Worm (Caenorhabditis elegans) whole organism, young adult: Measurements from ENCODE around the gene F07H5.10.

Experiments used
- B0336.3 ChIP-seq: fragments of 200-800 bp; sonication (Bioruptor generic); IDR thresholded peaks from 2 replicates; pipeline ENCODE4 v1.3.6; 2022; ENCODE audit warnings: missing genetic modification characterization, missing compliant biosample characterization
- F23B12.7 ChIP-seq: sonication (generic microtip); optimal IDR thresholded peaks from 2 replicates; lab custom pipeline; 2017; ENCODE audit warnings: missing genetic modification characterization, mild to moderate bottlenecking, missing compliant biosample characterization, antibody characterized with exemption, moderate library complexity; ENCODE audit not compliant: insufficient read depth
- F52B5.7 ChIP-seq: sonication (generic microtip); optimal IDR thresholded peaks from 2 replicates; lab custom pipeline; 2016; ENCODE audit warnings: mild to moderate bottlenecking, missing genetic modification characterization, missing compliant biosample characterization
- K11D2.4 ChIP-seq: fragments of 200-800 bp; sonication (Bioruptor generic); IDR thresholded peaks from 2 replicates; pipeline ENCODE4 v1.3.6; 2022; ENCODE audit warnings: missing genetic modification reagents, missing genetic modification characterization, missing compliant biosample characterization
- K12H6.12 ChIP-seq: fragments of 200-800 bp; sonication (Bioruptor generic); optimal IDR thresholded peaks from 2 replicates; lab custom pipeline; 2018; ENCODE audit warnings: mild to moderate bottlenecking, missing genetic modification characterization, missing compliant biosample characterization
- T07F8.4 ChIP-seq: sonication (generic microtip); optimal IDR thresholded peaks from 2 replicates; lab custom pipeline; 2016; ENCODE audit warnings: mild to moderate bottlenecking, missing genetic modification characterization, moderate library complexity, missing compliant biosample characterization
- T26A5.8 ChIP-seq: sonication (generic microtip); optimal IDR thresholded peaks from 2 replicates; lab custom pipeline; 2016; ENCODE audit warnings: missing genetic modification characterization, missing compliant biosample characterization
- Y56A3A.18 ChIP-seq: fragments of 200-800 bp; sonication (Bioruptor generic); IDR thresholded peaks from 2 replicates; pipeline ENCODE4 v1.3.6; 2022; ENCODE audit warnings: missing genetic modification reagents, missing genetic modification characterization, missing compliant biosample characterization
- akir-1 ChIP-seq: fragments of 200-800 bp; sonication (Bioruptor generic); optimal IDR thresholded peaks from 2 replicates; lab custom pipeline; 2018; ENCODE audit warnings: mild to moderate bottlenecking, missing genetic modification characterization, moderate library complexity, missing compliant biosample characterization
- aptf-2 ChIP-seq: fragments of 200-800 bp; sonication (Bioruptor generic); conservative IDR thresholded peaks from 2 replicates; pipeline ENCODE4 v1.3.6; 2022; ENCODE audit warnings: missing genetic modification reagents, missing genetic modification characterization, missing compliant biosample characterization
- ccch-3 ChIP-seq: fragments of 200-800 bp; sonication (Bioruptor generic); optimal IDR thresholded peaks from 2 replicates; lab custom pipeline; 2018; ENCODE audit warnings: mild to moderate bottlenecking, missing genetic modification characterization, missing compliant biosample characterization
- ceh-100 ChIP-seq: fragments of 200-800 bp; sonication (Bioruptor generic); IDR thresholded peaks from 2 replicates; pipeline ENCODE4 v1.3.6; 2022; ENCODE audit warnings: missing genetic modification reagents, missing genetic modification characterization, missing compliant biosample characterization
- ceh-27 ChIP-seq: fragments of 200-800 bp; sonication (Bioruptor generic); optimal IDR thresholded peaks from 2 replicates; lab custom pipeline; 2018; ENCODE audit warnings: mild to moderate bottlenecking, missing genetic modification characterization, moderate library complexity, missing compliant biosample characterization
- ceh-91 ChIP-seq: fragments of 200-800 bp; sonication (Bioruptor generic); IDR thresholded peaks from 2 replicates; pipeline ENCODE4 v1.3.6; 2022; ENCODE audit warnings: missing genetic modification reagents, missing genetic modification characterization, missing compliant biosample characterization
- chd-7 ChIP-seq: sonication (generic microtip); optimal IDR thresholded peaks from 2 replicates; lab custom pipeline; 2016; ENCODE audit warnings: mild to moderate bottlenecking, missing genetic modification characterization, moderate library complexity, missing compliant biosample characterization
- dox-1 ChIP-seq: fragments of 200-800 bp; sonication (Bioruptor generic); IDR thresholded peaks from 2 replicates; pipeline ENCODE4 v1.3.6; 2022; ENCODE audit warnings: missing genetic modification reagents, missing genetic modification characterization, missing compliant biosample characterization
- egl-44 ChIP-seq: fragments of 200-800 bp; sonication (Bioruptor generic); IDR thresholded peaks from 2 replicates; pipeline ENCODE4 v1.3.6; 2022; ENCODE audit warnings: missing genetic modification reagents, missing genetic modification characterization, missing compliant biosample characterization
- ekl-4 ChIP-seq: fragments of 200-800 bp; sonication (Bioruptor generic); IDR thresholded peaks from 2 replicates; pipeline ENCODE4 v1.3.6; 2022; ENCODE audit warnings: missing genetic modification reagents, missing genetic modification characterization, missing compliant biosample characterization
- him-1 ChIP-seq: sonication (generic microtip); optimal IDR thresholded peaks from 2 replicates; lab custom pipeline; 2016; ENCODE audit warnings: missing genotype, missing genetic modification reagents, missing genetic modification characterization, missing compliant biosample characterization
- hlh-26 ChIP-seq: fragments of 200-800 bp; sonication (Bioruptor generic); conservative IDR thresholded peaks from 2 replicates; pipeline ENCODE4 v1.3.6; 2022; ENCODE audit warnings: missing genetic modification reagents, missing genetic modification characterization, missing compliant biosample characterization
- hmg-20 ChIP-seq: fragments of 200-800 bp; sonication (Bioruptor generic); IDR thresholded peaks from 2 replicates; pipeline ENCODE4 v1.3.6; 2022; ENCODE audit warnings: missing genetic modification reagents, missing genetic modification characterization, missing compliant biosample characterization
- hsf-1 ChIP-seq: fragments of 200-800 bp; sonication (Bioruptor generic); IDR thresholded peaks from 2 replicates; pipeline ENCODE4 v1.3.6; 2022; ENCODE audit warnings: missing genetic modification reagents, missing genetic modification characterization, missing compliant biosample characterization
- let-607 ChIP-seq, 2 experiments: fragments of 200-800 bp in 1 of 2; sonication (Bioruptor generic) in 1 of 2; sonication (generic microtip) in 1 of 2; optimal IDR thresholded peaks; 2 replicates each; lab custom pipeline; 2016 to 2018; ENCODE audit warnings: mild to moderate bottlenecking in 2 of 2, missing compliant biosample characterization in 2 of 2, missing genetic modification characterization in 2 of 2, moderate library complexity in 2 of 2, missing genotype in 1 of 2
- lin-26 ChIP-seq: fragments of 200-800 bp; sonication (Bioruptor generic); IDR thresholded peaks from 2 replicates; pipeline ENCODE4 v1.3.6; 2022; ENCODE audit warnings: missing genetic modification reagents, missing genetic modification characterization, missing compliant biosample characterization
- lin-40 ChIP-seq: sonication (generic microtip); optimal IDR thresholded peaks from 2 replicates; lab custom pipeline; 2016; ENCODE audit warnings: missing genetic modification characterization, mild to moderate bottlenecking, missing compliant biosample characterization, missing genotype, missing genetic modification reagents
- lin-54 ChIP-seq: fragments of 200-800 bp; sonication (Bioruptor generic); optimal IDR thresholded peaks from 2 replicates; lab custom pipeline; 2018; ENCODE audit warnings: mild to moderate bottlenecking, missing genetic modification characterization, missing compliant biosample characterization
- lsy-27 ChIP-seq: sonication (generic microtip); optimal IDR thresholded peaks from 2 replicates; lab custom pipeline; 2017; ENCODE audit warnings: missing genetic modification characterization, mild to moderate bottlenecking, missing compliant biosample characterization, antibody characterized with exemption, missing genotype, borderline replicate concordance; ENCODE audit not compliant: insufficient read depth
- madf-3 ChIP-seq: fragments of 200-800 bp; sonication (Bioruptor generic); IDR thresholded peaks from 2 replicates; pipeline ENCODE4 v1.3.6; 2022; ENCODE audit warnings: missing genetic modification reagents, missing genetic modification characterization, missing compliant biosample characterization
- mel-28 ChIP-seq: sonication (generic microtip); optimal IDR thresholded peaks from 2 replicates; lab custom pipeline; 2016; ENCODE audit warnings: borderline replicate concordance, mild to moderate bottlenecking, missing genetic modification characterization, missing compliant biosample characterization
- mes-4 ChIP-seq: sonication (generic microtip); optimal IDR thresholded peaks from 2 replicates; lab custom pipeline; 2016; ENCODE audit warnings: missing genotype, missing genetic modification characterization, missing compliant biosample characterization
- nhr-27 ChIP-seq: fragments of 200-800 bp; sonication (Bioruptor generic); optimal IDR thresholded peaks from 2 replicates; lab custom pipeline; 2018; ENCODE audit warnings: mild to moderate bottlenecking, missing genetic modification characterization, moderate library complexity, missing compliant biosample characterization
- sdz-38 ChIP-seq: sonication (generic microtip); optimal IDR thresholded peaks from 2 replicates; lab custom pipeline; 2016; ENCODE audit warnings: missing genotype, missing genetic modification characterization, missing compliant biosample characterization
- snpc-1.1 ChIP-seq: sonication (generic microtip); optimal IDR thresholded peaks from 2 replicates; lab custom pipeline; 2017; ENCODE audit warnings: missing genetic modification characterization, mild to moderate bottlenecking, missing compliant biosample characterization, antibody characterized with exemption, moderate library complexity, missing genotype, missing genetic modification reagents; ENCODE audit not compliant: insufficient read depth
- snpc-4 ChIP-seq, 5 experiments: fragments of 150-350 bp in 1 of 5; sonication (generic microtip) in 4 of 5; optimal IDR thresholded peaks; 2 replicates each; lab custom pipeline; 2014 to 2018; ENCODE audit warnings: missing genetic modification characterization in 5 of 5, missing biosample characterization in 3 of 5, antibody characterized with exemption in 2 of 5, mild to moderate bottlenecking in 2 of 5, missing compliant biosample characterization in 2 of 5, missing genotype in 2 of 5, moderate library complexity in 2 of 5, missing genetic modification reagents in 1 of 5
- zfh-2 ChIP-seq: fragments of 200-800 bp; sonication (Bioruptor generic); conservative IDR thresholded peaks from 2 replicates; pipeline ENCODE4 v1.3.6; 2022; ENCODE audit warnings: missing genetic modification reagents, missing genetic modification characterization, missing compliant biosample characterization

F07H5.10 gene

ce11 chrII:8839025-8839424 lies 30.6 kb upstream of the F07H5.10 start, which contains the start of gene F46C5.7:
F46C5.7 (plus strand) TSS chrII:8839325.
- no peak for TF ChIP-seq akir-1
- TF ChIP-seq B0336.3 (GFP tag; lab: Robert Waterston, UW) = no peak
- TF ChIP-seq Y56A3A.18 (GFP tag; lab: Robert Waterston, UW) = no peak
- TF ChIP-seq T26A5.8 (tag; lab: Kevin White, UChicago) = no peak
- TF ChIP-seq lin-54 (GFP tag; lab: Kevin White, UChicago) = no peak
- no peak for TF ChIP-seq him-1

- no peak for TF ChIP-seq chd-7 (tag; lab: Kevin White, UChicago)
- no peak for TF ChIP-seq mel-28 (tag; lab: Kevin White, UChicago)
- TF ChIP-seq sdz-38 (tag; lab: Kevin White, UChicago) = no peak
- TF ChIP-seq hmg-20 (GFP tag; lab: Robert Waterston, UW) = no peak
- no peak for TF ChIP-seq lin-26 (GFP tag; lab: Robert Waterston, UW)
- TF ChIP-seq ekl-4 (GFP tag; lab: Robert Waterston, UW) = no peak
- no peak for TF ChIP-seq dox-1 (GFP tag; lab: Robert Waterston, UW)
- TF ChIP-seq mes-4 = no peak
- no peak for TF ChIP-seq nhr-27
- no peak for TF ChIP-seq K12H6.12
- no peak for TF ChIP-seq egl-44
- no peak for TF ChIP-seq ceh-27
- no peak for TF ChIP-seq hlh-26 (GFP tag; lab: Robert Waterston, UW)
- no peak for TF ChIP-seq ccch-3 (GFP tag; lab: Kevin White, UChicago)
- no peak for TF ChIP-seq K11D2.4 (GFP tag; lab: Robert Waterston, UW)
These were observed 27.5 kb upstream of the F07H5.10 start, which contains the start of gene F46C5.4 for ce11 chrII:8835857-8836256. F46C5.4 (plus strand) TSS chrII:8836078.

- no peak for TF ChIP-seq T07F8.4
- no peak for TF ChIP-seq lin-40 (tag; lab: Kevin White, UChicago)
- no peak for TF ChIP-seq lsy-27
- no peak for TF ChIP-seq F23B12.7 (tag; lab: Kevin White, UChicago)
- no peak for TF ChIP-seq aptf-2 (GFP tag; lab: Robert Waterston, UW)
- no peak for TF ChIP-seq madf-3 (GFP tag; lab: Robert Waterston, UW)
- no peak for TF ChIP-seq snpc-1.1
- TF ChIP-seq ceh-27 = no peak
- TF ChIP-seq hmg-20 (GFP tag; lab: Robert Waterston, UW) = no peak
- TF ChIP-seq nhr-27 = no peak
- TF ChIP-seq snpc-4 (GFP tag; optimal IDR thresholded peaks at IDR 0.05; lab: Kevin White, UChicago) = no peak
- no peak for TF ChIP-seq snpc-4 (tag; optimal IDR thresholded peaks at IDR 0.05; lab: Kevin White, UChicago)
- no peak for TF ChIP-seq Y56A3A.18 (GFP tag; lab: Robert Waterston, UW)
- no peak for TF ChIP-seq let-607 (tag; optimal IDR thresholded peaks at IDR 0.05; lab: Kevin White, UChicago)
- no peak for TF ChIP-seq him-1
- TF ChIP-seq F52B5.7 (tag; lab: Kevin White, UChicago) = no peak
- no peak for TF ChIP-seq ceh-91 (GFP tag; lab: Robert Waterston, UW)
- no peak for TF ChIP-seq ceh-100 (GFP tag; lab: Robert Waterston, UW)
- TF ChIP-seq hsf-1 (GFP tag; lab: Robert Waterston, UW) = no peak
- no peak for TF ChIP-seq zfh-2 (GFP tag; lab: Robert Waterston, UW)
These were observed 24.6 kb upstream of the F07H5.10 start for ce11 chrII:8832941-8833340.
